Fruit fly (Drosophila melanogaster) Kc167 (cell line): ENCODE data around the gene CG3635.

Experiments used
- Myc ChIP-seq: fragments of >200 bp; optimal IDR thresholded peaks from 2 replicates; lab custom pipeline; 2017; ENCODE audit warnings: missing external identifiers
- Sin3A ChIP-seq: fragments of >200 bp; optimal IDR thresholded peaks from 2 replicates; lab custom pipeline; 2018; ENCODE audit warnings: missing external identifiers
- h ChIP-seq: fragments of >200 bp; optimal IDR thresholded peaks from 3 replicates; lab custom pipeline; 2018; ENCODE audit warnings: missing external identifiers
- insv ChIP-seq: fragments of >200 bp; optimal IDR thresholded peaks from 3 replicates; lab custom pipeline; 2018; ENCODE audit warnings: missing external identifiers
- psq ChIP-seq: fragments of >200 bp; optimal IDR thresholded peaks from 2 replicates; lab custom pipeline; 2017; ENCODE audit warnings: missing external identifiers
- ttk ChIP-seq: sonication (Bioruptor generic); optimal IDR thresholded peaks from 2 replicates; lab custom pipeline; 2017; ENCODE audit warnings: missing external identifiers

CG3635 gene

dm6 chr2L:22151323-22151722 lies 23.9 kb upstream of the CG3635 start, which contains the start of gene dunk:
TSS of gene dunk (plus strand) at chr2L:22151623.
- TF ChIP-seq h (no peak), ttk (lab: Kevin White, UChicago) (no peak), Myc (lab: Kevin White, UChicago) (no peak), psq (lab: Kevin White, UChicago) (no peak)

- TF ChIP-seq psq (lab: Kevin White, UChicago): no peak
- TF ChIP-seq insv: no peak
- TF ChIP-seq h: no peak
Measured at dm6 chr2L:22153246-22153645, 22.0 kb upstream of the CG3635 start.

- TF ChIP-seq Sin3A (no peak), Myc (lab: Kevin White, UChicago) (no peak), psq (lab: Kevin White, UChicago) (no peak), h (no peak), insv (no peak), ttk (lab: Kevin White, UChicago) (no peak)
Measured at dm6 chr2L:22159800-22160199, 15.4 kb upstream of the CG3635 start.

- TF ChIP-seq h (no peak), Sin3A (no peak), Myc (lab: Kevin White, UChicago) (no peak), ttk (lab: Kevin White, UChicago) (no peak), insv (no peak), psq (lab: Kevin White, UChicago) (no peak)
Measured at dm6 chr2L:22163302-22163701, 11.9 kb upstream of the CG3635 start.

- no peak for TF ChIP-seq Myc (lab: Kevin White, UChicago)
- TF ChIP-seq Sin3A: no peak
- TF ChIP-seq ttk (lab: Kevin White, UChicago): no peak
- TF ChIP-seq psq (lab: Kevin White, UChicago): no peak
- no peak for TF ChIP-seq insv
- no peak for TF ChIP-seq h
Measured at dm6 chr2L:22168559-22169027, 6.6 kb upstream of the CG3635 start.

- TF ChIP-seq ttk (lab: Kevin White, UChicago) (no peak), Sin3A (no peak), Myc (lab: Kevin White, UChicago) (no peak), insv (no peak), h (no peak), psq (lab: Kevin White, UChicago) (no peak)
Measured at dm6 chr2L:22169044-22169515, 6.1 kb upstream of the CG3635 start, which contains the start of gene Clamp. TSS of gene Clamp (minus strand) at chr2L:22169143.

dm6 chr2L:22176398-22176797 lies 1.2 kb downstream of the CG3635 start:
- no peak for TF ChIP-seq h
- no peak for TF ChIP-seq insv
- no peak for TF ChIP-seq Sin3A
- no peak for TF ChIP-seq ttk (lab: Kevin White, UChicago)
- TF ChIP-seq psq (lab: Kevin White, UChicago): no peak
- no peak for TF ChIP-seq Myc (lab: Kevin White, UChicago)

- TF ChIP-seq psq (lab: Kevin White, UChicago): no peak
- TF ChIP-seq Sin3A: no peak
- no peak for TF ChIP-seq h
- no peak for TF ChIP-seq ttk (lab: Kevin White, UChicago)
- no peak for TF ChIP-seq Myc (lab: Kevin White, UChicago)
- no peak for TF ChIP-seq insv
Measured at dm6 chr2L:22214276-22214675, 39.1 kb downstream of the CG3635 start, which contains the start of gene Ir40a. TSS of gene Ir40a (minus strand) at chr2L:22214376.
